Worm (Caenorhabditis elegans) whole organism, L4 larva: ENCODE measurements around the gene R10D12.7.

Experiments
- D1046.2 ChIP-seq: fragments of 200-800 bp; sonication (Bioruptor generic); IDR thresholded peaks from 2 replicates; pipeline ENCODE4 v1.3.6; 2022; ENCODE audit warnings: missing genetic modification characterization, missing compliant biosample characterization
- F10B5.3 ChIP-seq: sonication (generic microtip); optimal IDR thresholded peaks from 2 replicates; lab custom pipeline; 2016; ENCODE audit warnings: mild to moderate bottlenecking, missing genetic modification characterization, missing compliant biosample characterization
- F44E2.7 ChIP-seq: fragments of 200-800 bp; sonication (Bioruptor generic); IDR thresholded peaks from 2 replicates; pipeline ENCODE4 v2.1.2; 2022; ENCODE audit warnings: missing genetic modification characterization, missing compliant biosample characterization
- F49E8.2 ChIP-seq: sonication (generic microtip); optimal IDR thresholded peaks from 2 replicates; lab custom pipeline; 2016; ENCODE audit warnings: missing compliant biosample characterization, mild to moderate bottlenecking, missing genetic modification characterization, borderline replicate concordance
- R02D3.7 ChIP-seq: fragments of 150-350 bp; sonication (generic microtip); optimal IDR thresholded peaks from 3 replicates; lab custom pipeline; 2014; ENCODE audit warnings: missing biosample characterization, missing genetic modification characterization
- T20F7.1 ChIP-seq: fragments of 200-800 bp; sonication (Bioruptor generic); optimal IDR thresholded peaks from 2 replicates; lab custom pipeline; 2018; ENCODE audit warnings: mild to moderate bottlenecking, missing genetic modification characterization, missing compliant biosample characterization
- Y105C5A.15 ChIP-seq: fragments of 200-800 bp; sonication (Bioruptor generic); IDR thresholded peaks from 2 replicates; pipeline ENCODE4 v1.3.6; 2022; ENCODE audit warnings: missing genetic modification characterization, missing compliant biosample characterization
- Y48G9A.11 ChIP-seq: fragments of 200-800 bp; sonication (Bioruptor generic); IDR thresholded peaks from 2 replicates; pipeline ENCODE4 v1.3.6; 2022; ENCODE audit warnings: missing genetic modification reagents, missing genetic modification characterization, missing compliant biosample characterization
- Y5F2A.4 ChIP-seq: fragments of 200-800 bp; sonication (Bioruptor generic); optimal IDR thresholded peaks from 2 replicates; lab custom pipeline; 2018; ENCODE audit warnings: mild to moderate bottlenecking, missing genetic modification characterization, missing compliant biosample characterization
- aly-2 ChIP-seq: sonication (generic microtip); optimal IDR thresholded peaks from 2 replicates; lab custom pipeline; 2018; ENCODE audit warnings: missing biosample characterization, missing genetic modification characterization
- ama-1 ChIP-seq: fragments of 150-350 bp; optimal IDR thresholded peaks from 2 replicates; lab custom pipeline; 2014; ENCODE audit warnings: inconsistent platforms, mixed read lengths
- arid-1 ChIP-seq: fragments of 200-800 bp; sonication (Bioruptor generic); conservative IDR thresholded peaks from 2 replicates; pipeline ENCODE4 v1.3.6; 2022; ENCODE audit warnings: missing genetic modification reagents, missing genetic modification characterization, missing compliant biosample characterization
- attf-4 ChIP-seq: sonication (generic microtip); optimal IDR thresholded peaks from 3 replicates; lab custom pipeline; 2017; ENCODE audit warnings: missing biosample characterization, missing genetic modification characterization
- ceh-20 ChIP-seq: fragments of 200-800 bp; sonication (Bioruptor generic); IDR thresholded peaks from 2 replicates; pipeline ENCODE4 v1.3.6; 2022; ENCODE audit warnings: missing genetic modification reagents, missing genetic modification characterization, missing compliant biosample characterization
- ceh-82 ChIP-seq: sonication (generic microtip); optimal IDR thresholded peaks from 2 replicates; lab custom pipeline; 2017; ENCODE audit warnings: missing biosample characterization, missing genetic modification characterization
- daf-16 ChIP-seq, 3 experiments: sonication (generic microtip); optimal IDR thresholded peaks; 2 replicates each; lab custom pipeline; 2016 to 2017; ENCODE audit warnings: missing genetic modification characterization in 3 of 3, missing genetic modification reagents in 3 of 3, mild to moderate bottlenecking in 2 of 3, missing compliant biosample characterization in 2 of 3, missing biosample characterization in 1 of 3, moderate library complexity in 1 of 3
- dmd-6 ChIP-seq: fragments of 200-800 bp; sonication (Bioruptor generic); IDR thresholded peaks from 2 replicates; pipeline ENCODE4 v1.3.6; 2022; ENCODE audit warnings: missing genetic modification reagents, missing genetic modification characterization, missing compliant biosample characterization
- dpl-1 ChIP-seq: fragments of 150-350 bp; optimal IDR thresholded peaks from 2 replicates; lab custom pipeline; 2014; ENCODE audit warnings: missing biosample characterization, missing genetic modification reagents, missing genetic modification characterization
- gei-8 ChIP-seq: fragments of 200-800 bp; sonication (Bioruptor generic); optimal IDR thresholded peaks from 2 replicates; lab custom pipeline; 2018; ENCODE audit warnings: mild to moderate bottlenecking, missing genetic modification characterization, missing compliant biosample characterization
- hif-1 ChIP-seq, 2 experiments: sonication (generic microtip); optimal IDR thresholded peaks; 2 replicates each; lab custom pipeline; 2016 to 2017; ENCODE audit warnings: missing compliant biosample characterization in 2 of 2, missing genetic modification characterization in 2 of 2, missing genetic modification reagents in 2 of 2, missing genotype in 2 of 2, mild to moderate bottlenecking in 1 of 2
- hlh-30 ChIP-seq: sonication (generic microtip); optimal IDR thresholded peaks from 2 replicates; lab custom pipeline; 2017; ENCODE audit warnings: antibody characterized with exemption, mild to moderate bottlenecking, missing genetic modification characterization, missing compliant biosample characterization; ENCODE audit not compliant: insufficient read depth
- lim-7 ChIP-seq: fragments of 200-800 bp; sonication (Bioruptor generic); IDR thresholded peaks from 2 replicates; pipeline ENCODE4 v1.3.6; 2022; ENCODE audit warnings: missing genetic modification characterization, missing compliant biosample characterization
- lin-1 ChIP-seq: fragments of 200-800 bp; sonication (Bioruptor generic); IDR thresholded peaks from 2 replicates; pipeline ENCODE4 v1.3.6; 2022; ENCODE audit warnings: missing genetic modification reagents, missing genetic modification characterization, missing compliant biosample characterization
- lin-13 ChIP-seq: fragments of 150-350 bp; optimal IDR thresholded peaks from 2 replicates; lab custom pipeline; 2014; ENCODE audit warnings: missing biosample characterization, missing genetic modification reagents, missing genetic modification characterization
- lin-15B ChIP-seq: fragments of 150-350 bp; sonication (generic microtip); optimal IDR thresholded peaks from 3 replicates; lab custom pipeline; 2014; ENCODE audit warnings: missing biosample characterization, missing genetic modification characterization
- lin-38 ChIP-seq: fragments of 200-800 bp; sonication (Bioruptor generic); IDR thresholded peaks from 2 replicates; pipeline ENCODE4 v1.3.6; 2022; ENCODE audit warnings: missing genetic modification reagents, missing genetic modification characterization, missing compliant biosample characterization
- lin-39 ChIP-seq: fragments of 150-350 bp; optimal IDR thresholded peaks from 2 replicates; lab custom pipeline; 2014; ENCODE audit warnings: missing biosample characterization, missing genetic modification reagents, missing genetic modification characterization
- lir-3 ChIP-seq: sonication (generic microtip); optimal IDR thresholded peaks from 2 replicates; lab custom pipeline; 2016; ENCODE audit warnings: mild to moderate bottlenecking, missing genetic modification characterization, missing compliant biosample characterization
- lsy-2 ChIP-seq, 2 experiments: fragments of 150-350 bp in 1 of 2; sonication (generic microtip) in 1 of 2; optimal IDR thresholded peaks; 2 replicates each; lab custom pipeline; 2014 to 2017; ENCODE audit warnings: missing biosample characterization in 2 of 2, missing genetic modification characterization in 2 of 2
- madf-9 ChIP-seq: fragments of 200-800 bp; sonication (Bioruptor generic); conservative IDR thresholded peaks from 2 replicates; pipeline ENCODE4 v1.3.6; 2022; ENCODE audit warnings: missing genetic modification reagents, missing genetic modification characterization, missing compliant biosample characterization
- mes-2 ChIP-seq: sonication (generic microtip); optimal IDR thresholded peaks from 2 replicates; lab custom pipeline; 2016; ENCODE audit warnings: missing genotype, mild to moderate bottlenecking, missing genetic modification characterization, missing compliant biosample characterization; ENCODE audit not compliant: poor library complexity, severe bottlenecking
- nhr-10 ChIP-seq: fragments of 150-350 bp; optimal IDR thresholded peaks from 2 replicates; lab custom pipeline; 2014; ENCODE audit warnings: missing biosample characterization, missing genetic modification characterization
- nhr-102 ChIP-seq: sonication (generic microtip); optimal IDR thresholded peaks from 2 replicates; lab custom pipeline; 2016; ENCODE audit warnings: mild to moderate bottlenecking, missing genetic modification characterization, moderate library complexity, missing compliant biosample characterization
- nhr-11 ChIP-seq: fragments of 150-350 bp; optimal IDR thresholded peaks from 2 replicates; lab custom pipeline; 2014; ENCODE audit warnings: missing biosample characterization, missing genetic modification characterization
- nhr-111 ChIP-seq: fragments of 200-800 bp; sonication (Bioruptor generic); optimal IDR thresholded peaks from 2 replicates; lab custom pipeline; 2018; ENCODE audit warnings: mild to moderate bottlenecking, missing genetic modification characterization, missing compliant biosample characterization
- nhr-237 ChIP-seq: sonication (generic microtip); optimal IDR thresholded peaks from 2 replicates; lab custom pipeline; 2017; ENCODE audit warnings: missing biosample characterization, missing genetic modification characterization
- nhr-28 ChIP-seq: fragments of 150-350 bp; optimal IDR thresholded peaks from 2 replicates; lab custom pipeline; 2014; ENCODE audit warnings: missing biosample characterization, missing genetic modification characterization
- nhr-6 ChIP-seq: fragments of 150-350 bp; optimal IDR thresholded peaks from 2 replicates; lab custom pipeline; 2014; ENCODE audit warnings: missing biosample characterization, missing genetic modification characterization
- pha-4 ChIP-seq, 2 experiments: fragments of 150-350 bp in 1 of 2; fragments of 200-800 bp in 1 of 2; sonication (Bioruptor generic) in 1 of 2; IDR thresholded peaks in 1 of 2; optimal IDR thresholded peaks in 1 of 2; 2 replicates each; pipeline versions ENCODE4 v1.3.6 to Lab custom; 2014 to 2022; ENCODE audit warnings: missing genetic modification characterization in 2 of 2, missing genetic modification reagents in 2 of 2, missing biosample characterization in 1 of 2, missing compliant biosample characterization in 1 of 2
- php-3 ChIP-seq: fragments of 200-800 bp; sonication (Bioruptor generic); IDR thresholded peaks from 2 replicates; pipeline ENCODE4 v1.3.6; 2022; ENCODE audit warnings: missing genetic modification reagents, missing genetic modification characterization, missing compliant biosample characterization
- pqm-1 ChIP-seq: sonication (generic microtip); optimal IDR thresholded peaks from 2 replicates; lab custom pipeline; 2017; ENCODE audit warnings: missing biosample characterization, missing genetic modification characterization
- rbr-2 ChIP-seq: sonication (generic microtip); optimal IDR thresholded peaks from 2 replicates; lab custom pipeline; 2016; ENCODE audit warnings: missing genotype, missing genetic modification characterization, missing compliant biosample characterization
- saeg-2 ChIP-seq: fragments of 200-800 bp; sonication (Bioruptor generic); IDR thresholded peaks from 2 replicates; pipeline ENCODE4 v1.3.6; 2022; ENCODE audit warnings: missing genetic modification reagents, missing genetic modification characterization, missing compliant biosample characterization
- skn-1 ChIP-seq: fragments of 150-350 bp; optimal IDR thresholded peaks from 2 replicates; lab custom pipeline; 2014; ENCODE audit warnings: missing biosample characterization, missing genetic modification characterization
- snpc-1.2 ChIP-seq: fragments of 200-800 bp; sonication (Bioruptor generic); IDR thresholded peaks from 2 replicates; pipeline ENCODE4 v1.3.6; 2022; ENCODE audit warnings: missing genetic modification reagents, missing genetic modification characterization, missing compliant biosample characterization
- tag-97 ChIP-seq: fragments of 200-800 bp; sonication (Bioruptor generic); IDR thresholded peaks from 2 replicates; pipeline ENCODE4 v1.3.6; 2022; ENCODE audit warnings: missing genetic modification characterization, missing compliant biosample characterization
- zag-1 ChIP-seq: fragments of 150-350 bp; optimal IDR thresholded peaks from 2 replicates; lab custom pipeline; 2014; ENCODE audit warnings: missing biosample characterization, missing genetic modification characterization
- zfp-2 ChIP-seq: sonication (generic microtip); optimal IDR thresholded peaks from 2 replicates; lab custom pipeline; 2016; ENCODE audit warnings: mild to moderate bottlenecking, missing genetic modification characterization, missing compliant biosample characterization
- zip-2 ChIP-seq: fragments of 150-350 bp; optimal IDR thresholded peaks from 2 replicates; lab custom pipeline; 2014; ENCODE audit warnings: missing biosample characterization, missing genetic modification characterization
- ztf-11 ChIP-seq: fragments of 150-350 bp; optimal IDR thresholded peaks from 2 replicates; lab custom pipeline; 2014; ENCODE audit warnings: missing biosample characterization, missing genetic modification characterization
- ztf-7 ChIP-seq: fragments of 150-350 bp; optimal IDR thresholded peaks from 2 replicates; lab custom pipeline; 2014; ENCODE audit warnings: missing biosample characterization, missing genetic modification characterization

The R10D12.7 gene

DNA sequence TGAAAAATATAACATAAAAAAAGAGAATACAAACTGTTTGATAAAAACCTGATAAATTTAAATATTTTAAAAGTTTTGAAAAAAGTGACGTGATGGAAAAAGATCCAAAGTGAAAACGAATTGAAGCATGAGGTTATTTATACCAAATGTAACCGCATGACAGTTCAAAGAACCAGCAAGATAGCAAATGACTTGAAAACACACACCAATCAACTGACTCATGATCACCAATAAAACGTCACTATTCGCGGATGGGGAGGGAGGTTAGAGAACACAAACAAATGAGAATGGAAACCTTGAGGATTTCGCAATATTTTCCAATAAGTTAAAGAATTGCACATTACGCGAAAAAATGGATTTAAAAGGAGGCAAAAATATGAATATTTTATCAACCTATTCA lies 40.5 kb upstream of the R10D12.7 start, which contains the start of gene C06B3.7 (continued):
- TF ChIP-seq aly-2 (tag; lab: Kevin White, UChicago) (no peak), lim-7 (GFP tag; lab: Robert Waterston, UW) (no peak), lin-1 (GFP tag; lab: Robert Waterston, UW) (peak; percentile 16; the same call in 1 of the 2 replicates), D1046.2 (GFP tag; lab: Robert Waterston, UW) (no peak), nhr-102 (peak; percentile 57), hif-1 (tag; optimal IDR thresholded peaks at IDR 0.05; lab: Kevin White, UChicago) (peak in 1 of 2 experiments; percentile 71), nhr-111 (GFP tag; lab: Kevin White, UChicago) (no peak), madf-9 (GFP tag; lab: Robert Waterston, UW) (no peak), ama-1 (lab: Kevin White, UChicago) (peak; percentile 81), dmd-6 (GFP tag; lab: Robert Waterston, UW) (peak; percentile 95), nhr-6 (tag; lab: Kevin White, UChicago) (peak; percentile 91), nhr-28 (tag; lab: Kevin White, UChicago) (peak; percentile 95), ztf-7 (tag; lab: Kevin White, UChicago) (peak; percentile 49), F44E2.7 (no peak), zag-1 (tag; lab: Kevin White, UChicago) (no peak), zfp-2 (tag; lab: Kevin White, UChicago) (no peak), Y5F2A.4 (GFP tag; lab: Kevin White, UChicago) (no peak), pqm-1 (tag; lab: Kevin White, UChicago) (peak; percentile 57), nhr-237 (tag; lab: Kevin White, UChicago) (no peak), ceh-82 (tag; lab: Kevin White, UChicago) (no peak), F10B5.3 (tag; lab: Kevin White, UChicago) (no peak), ztf-11 (tag; lab: Kevin White, UChicago) (no peak), attf-4 (tag; lab: Kevin White, UChicago) (no peak), pha-4 (GFP tag; IDR thresholded peaks at IDR 0.05; lab: Robert Waterston, UW) (peak; percentile 30; the same call in 1 of the 2 replicates), pha-4 (tag; optimal IDR thresholded peaks at IDR 0.05; lab: Kevin White, UChicago) (peak; percentile 41), arid-1 (no peak), lsy-2 (tag; optimal IDR thresholded peaks at IDR 0.05; lab: Kevin White, UChicago) (peak; percentile 63 to 88), hlh-30 (tag; lab: Kevin White, UChicago) (peak; percentile 99), daf-16 (GFP tag; optimal IDR thresholded peaks at IDR 0.05; lab: Kevin White, UChicago) (peak; percentile 51 to 83), daf-16 (tag; optimal IDR thresholded peaks at IDR 0.05; lab: Kevin White, UChicago) (peak; percentile 99), lin-15B (tag; lab: Kevin White, UChicago) (no peak), Y105C5A.15 (GFP tag; lab: Robert Waterston, UW) (no peak), skn-1 (no peak), saeg-2 (GFP tag; lab: Robert Waterston, UW) (0 out of 2 replicates have a peak, but pooled peaks have one; percentile 10), dpl-1 (GFP tag; lab: Kevin White, UChicago) (peak; percentile 52), T20F7.1 (peak; percentile 67), php-3 (peak; percentile 92), nhr-11 (tag; lab: Kevin White, UChicago) (peak; percentile 98), snpc-1.2 (GFP tag; lab: Robert Waterston, UW) (no peak), mes-2 (tag; lab: Kevin White, UChicago) (no peak), Y48G9A.11 (GFP tag; lab: Robert Waterston, UW) (no peak), tag-97 (GFP tag; lab: Robert Waterston, UW) (no peak), lin-13 (GFP tag; lab: Kevin White, UChicago) (peak; percentile 62), lin-39 (tag; lab: Kevin White, UChicago) (no peak), lin-38 (GFP tag; lab: Robert Waterston, UW) (no peak), ceh-20 (GFP tag; lab: Robert Waterston, UW) (no peak), nhr-10 (tag; lab: Kevin White, UChicago) (peak; percentile 78), R02D3.7 (tag; lab: Kevin White, UChicago) (no peak), rbr-2 (no peak), zip-2 (tag; lab: Kevin White, UChicago) (peak; percentile 83), lir-3 (tag; lab: Kevin White, UChicago) (no peak), F49E8.2 (tag; lab: Kevin White, UChicago) (no peak), gei-8 (no peak)
